Worm (Caenorhabditis elegans): ENCODE data around the gene pept-2.

Gene pept-2

ce11 chrIV:10815950-10816349 lies 25.5 kb downstream of the pept-2 start:
- TF ChIP-seq snpc-4 (tag; optimal IDR thresholded peaks at IDR 0.05) (no peak), blmp-1 (tag; optimal IDR thresholded peaks at IDR 0.05) (peak; percentile 33)

- TF ChIP-seq lsy-2 (tag; optimal IDR thresholded peaks at IDR 0.05) (no peak), ztf-11 (tag; optimal IDR thresholded peaks at IDR 0.05) (peak; percentile 39), ceh-39 (tag; optimal IDR thresholded peaks at IDR 0.05) (peak; percentile 14), mep-1 (tag; optimal IDR thresholded peaks at IDR 0.05) (peak; percentile 52), unc-120 (tag; optimal IDR thresholded peaks at IDR 0.05; ENCODE audit: poor library complexity, severe bottlenecking) (peak; percentile 57), mab-5 (tag; optimal IDR thresholded peaks at IDR 0.05) (no peak), blmp-1 (tag; optimal IDR thresholded peaks at IDR 0.05) (peak; percentile 49), sem-2 (GFP tag; optimal IDR thresholded peaks at IDR 0.05) (no peak), nhr-2 (tag; optimal IDR thresholded peaks at IDR 0.05) (peak; percentile 96), sptf-1 (tag; optimal IDR thresholded peaks at IDR 0.05) (peak; percentile 72), mls-2 (tag; optimal IDR thresholded peaks at IDR 0.05) (peak; percentile 81), tbx-8 (GFP tag; optimal IDR thresholded peaks at IDR 0.05) (no peak), hlh-1 (tag; optimal IDR thresholded peaks at IDR 0.05) (peak; percentile 32), drap-1 (GFP tag; optimal IDR thresholded peaks at IDR 0.05) (peak; percentile 58), ham-2 (GFP tag; optimal IDR thresholded peaks at IDR 0.05) (peak; percentile 81), unc-62 (GFP tag; optimal IDR thresholded peaks at IDR 0.05) (peak; percentile 31), nhr-12 (tag; optimal IDR thresholded peaks at IDR 0.05) (no peak), cnd-1 (tag; optimal IDR thresholded peaks at IDR 0.05) (peak; percentile 64), elt-3 (tag; optimal IDR thresholded peaks at IDR 0.05) (no peak), M03D4.4 (tag; optimal IDR thresholded peaks at IDR 0.05) (peak; percentile 10), pha-4 (tag; optimal IDR thresholded peaks at IDR 0.05) (peak; percentile 52), lin-13 (tag; optimal IDR thresholded peaks at IDR 0.05) (peak; percentile 38)
Observed at ce11 chrIV:10817030-10817429, 26.6 kb downstream of the pept-2 start.

- TF ChIP-seq elt-1 (tag; optimal IDR thresholded peaks at IDR 0.05; ENCODE audit: borderline replicate concordance, insufficient read depth) (no peak), blmp-1 (tag; optimal IDR thresholded peaks at IDR 0.05) (no peak), hlh-1 (tag; optimal IDR thresholded peaks at IDR 0.05) (no peak), pha-4 (tag; optimal IDR thresholded peaks at IDR 0.05) (no peak), ceh-83 (GFP tag; optimal IDR thresholded peaks at IDR 0.05) (no peak), nhr-12 (tag; optimal IDR thresholded peaks at IDR 0.05) (no peak), M03D4.4 (tag; optimal IDR thresholded peaks at IDR 0.05) (no peak), ces-1 (GFP tag; optimal IDR thresholded peaks at IDR 0.05) (no peak), mep-1 (tag; optimal IDR thresholded peaks at IDR 0.05) (no peak), ham-2 (GFP tag; optimal IDR thresholded peaks at IDR 0.05) (no peak), unc-120 (tag; optimal IDR thresholded peaks at IDR 0.05; ENCODE audit: poor library complexity, severe bottlenecking) (no peak), lin-13 (tag; optimal IDR thresholded peaks at IDR 0.05) (no peak), ceh-43 (GFP tag; optimal IDR thresholded peaks at IDR 0.05) (no peak), unc-62 (GFP tag; optimal IDR thresholded peaks at IDR 0.05) (no peak), mab-5 (tag; optimal IDR thresholded peaks at IDR 0.05) (no peak), ceh-39 (tag; optimal IDR thresholded peaks at IDR 0.05) (no peak), cnd-1 (tag; optimal IDR thresholded peaks at IDR 0.05) (no peak), nhr-2 (tag; optimal IDR thresholded peaks at IDR 0.05) (no peak)
Observed at ce11 chrIV:10819049-10819448, 28.6 kb downstream of the pept-2 start.

DNA sequence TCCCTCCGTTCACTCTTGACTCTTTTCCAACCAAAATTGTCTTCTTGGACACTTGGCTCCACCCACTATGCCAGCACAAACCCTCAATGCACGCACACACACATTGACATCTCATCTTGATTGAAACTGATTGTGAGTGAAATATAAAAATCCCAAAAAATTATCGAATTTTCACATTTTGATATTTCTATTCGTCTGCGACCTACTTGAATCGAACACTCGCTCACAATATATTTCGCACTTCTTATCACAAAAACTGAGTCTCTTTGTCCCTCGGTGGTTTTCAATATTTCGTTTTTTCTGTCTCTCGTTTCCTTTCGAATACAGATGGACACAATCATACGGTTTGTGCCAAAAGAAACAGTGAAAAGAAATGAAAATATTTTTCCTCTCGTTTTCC lies 29.7 kb downstream of the pept-2 start:
- no peak for TF ChIP-seq snpc-4 (tag; optimal IDR thresholded peaks at IDR 0.05)
- no peak for TF ChIP-seq elt-3 (tag; optimal IDR thresholded peaks at IDR 0.05)
- no peak for TF ChIP-seq mep-1 (tag; optimal IDR thresholded peaks at IDR 0.05)
- no peak for TF ChIP-seq elt-1 (tag; optimal IDR thresholded peaks at IDR 0.05; ENCODE audit: borderline replicate concordance, insufficient read depth)
- TF ChIP-seq blmp-1 (tag; optimal IDR thresholded peaks at IDR 0.05): no peak
- no peak for TF ChIP-seq mls-2 (tag; optimal IDR thresholded peaks at IDR 0.05)
- TF ChIP-seq ceh-39 (tag; optimal IDR thresholded peaks at IDR 0.05): no peak
- no peak for TF ChIP-seq ces-1 (GFP tag; optimal IDR thresholded peaks at IDR 0.05)
- TF ChIP-seq pha-4 (tag; optimal IDR thresholded peaks at IDR 0.05): no peak
- TF ChIP-seq drap-1 (GFP tag; optimal IDR thresholded peaks at IDR 0.05): no peak
- no peak for TF ChIP-seq unc-39 (tag; optimal IDR thresholded peaks at IDR 0.05)
- no peak for TF ChIP-seq unc-120 (tag; optimal IDR thresholded peaks at IDR 0.05; ENCODE audit: poor library complexity, severe bottlenecking)
- TF ChIP-seq ceh-83 (GFP tag; optimal IDR thresholded peaks at IDR 0.05): no peak
- TF ChIP-seq sem-2 (GFP tag; optimal IDR thresholded peaks at IDR 0.05): no peak

- TF ChIP-seq ceh-39 (tag; optimal IDR thresholded peaks at IDR 0.05): no peak
- no peak for TF ChIP-seq elt-3 (tag; optimal IDR thresholded peaks at IDR 0.05)
- TF ChIP-seq M03D4.4 (tag; optimal IDR thresholded peaks at IDR 0.05): no peak
- TF ChIP-seq flh-1 (GFP tag; optimal IDR thresholded peaks at IDR 0.05): no peak
- TF ChIP-seq bed-3 (GFP tag; optimal IDR thresholded peaks at IDR 0.05): no peak
- TF ChIP-seq sptf-1 (tag; optimal IDR thresholded peaks at IDR 0.05): no peak
- TF ChIP-seq lin-32 (GFP tag; optimal IDR thresholded peaks at IDR 0.05): no peak
- TF ChIP-seq mls-2 (tag; optimal IDR thresholded peaks at IDR 0.05): no peak
- TF ChIP-seq sem-2 (GFP tag; optimal IDR thresholded peaks at IDR 0.05): no peak
- no peak for TF ChIP-seq mab-5 (tag; optimal IDR thresholded peaks at IDR 0.05)
- no peak for TF ChIP-seq hlh-1 (tag; optimal IDR thresholded peaks at IDR 0.05)
- TF ChIP-seq nhr-28 (tag; optimal IDR thresholded peaks at IDR 0.05): no peak
- TF ChIP-seq mep-1 (tag; optimal IDR thresholded peaks at IDR 0.05): no peak
- no peak for TF ChIP-seq lin-13 (tag; optimal IDR thresholded peaks at IDR 0.05)
- TF ChIP-seq nhr-2 (tag; optimal IDR thresholded peaks at IDR 0.05): no peak
- no peak for TF ChIP-seq blmp-1 (tag; optimal IDR thresholded peaks at IDR 0.05)
- no peak for TF ChIP-seq nhr-237 (tag; optimal IDR thresholded peaks at IDR 0.05)
Observed at ce11 chrIV:10820837-10821671, 30.6 kb downstream of the pept-2 start.
